Worm (Caenorhabditis elegans): Measurements from ENCODE around the gene K04F1.8.

DNA sequence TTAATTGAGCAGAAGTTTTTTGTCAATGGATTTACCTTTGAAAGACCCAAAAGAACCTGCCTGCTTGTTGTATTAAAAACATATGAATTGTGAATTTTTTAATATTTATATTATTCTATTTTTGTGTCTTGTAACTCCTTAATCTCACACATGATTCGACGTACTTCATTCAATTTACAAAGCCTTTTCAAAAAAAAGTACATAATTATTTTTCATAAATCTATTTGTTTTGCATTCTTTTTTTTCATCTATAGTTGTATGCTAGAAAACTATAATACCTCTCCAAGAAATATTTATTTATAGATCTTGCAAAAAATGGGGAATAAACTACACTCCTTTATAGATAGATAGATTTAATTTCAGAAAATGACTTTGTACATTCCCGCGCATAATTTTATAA is 48.2 kb upstream of the K04F1.8 start, which contains the start of gene nhr-179:
- TF ChIP-seq lin-15B (tag; optimal IDR thresholded peaks at IDR 0.05) (no peak), zip-4 (GFP tag; optimal IDR thresholded peaks at IDR 0.05) (no peak), blmp-1 (tag; optimal IDR thresholded peaks at IDR 0.05) (no peak), snpc-4 (tag; optimal IDR thresholded peaks at IDR 0.05) (no peak), nhr-28 (tag; optimal IDR thresholded peaks at IDR 0.05) (no peak), elt-3 (tag; optimal IDR thresholded peaks at IDR 0.05) (no peak), ztf-11 (tag; optimal IDR thresholded peaks at IDR 0.05) (no peak)
